Worm (Caenorhabditis elegans): ENCODE results near the gene C06A1.3.

ce11 chrII:10598970-10599369 lies 26.9 kb downstream of the C06A1.3 start, which contains the start of gene C14A4.9:
- TF ChIP-seq ceh-18 (tag; optimal IDR thresholded peaks at IDR 0.05) (no peak), rnt-1 (tag; optimal IDR thresholded peaks at IDR 0.05) (no peak), nfya-1 (tag; optimal IDR thresholded peaks at IDR 0.05) (no peak), fax-1 (tag; optimal IDR thresholded peaks at IDR 0.05) (no peak), hlh-30 (tag; optimal IDR thresholded peaks at IDR 0.05; ENCODE audit: insufficient read depth) (no peak), K09A11.1 (tag; optimal IDR thresholded peaks at IDR 0.05; ENCODE audit: insufficient read depth) (no peak), ama-1 (optimal IDR thresholded peaks at IDR 0.05) (no peak), eyg-1 (tag; optimal IDR thresholded peaks at IDR 0.05) (no peak)

Measured in whole organism, late embryonic.